Worm (Caenorhabditis elegans) whole organism, young adult: ENCODE data around the gene ZK666.11.

Experiments
- B0019.2 ChIP-seq: fragments of 200-800 bp; sonication (Bioruptor generic); conservative IDR thresholded peaks from 2 replicates; pipeline ENCODE4 v1.3.6; 2022; ENCODE audit warnings: missing genetic modification reagents, missing genetic modification characterization, missing compliant biosample characterization
- B0336.3 ChIP-seq: fragments of 200-800 bp; sonication (Bioruptor generic); IDR thresholded peaks from 2 replicates; pipeline ENCODE4 v1.3.6; 2022; ENCODE audit warnings: missing genetic modification characterization, missing compliant biosample characterization
- C06A6.2 ChIP-seq: fragments of 200-800 bp; sonication (Bioruptor generic); conservative IDR thresholded peaks from 2 replicates; pipeline ENCODE4 v1.3.6; 2022; ENCODE audit warnings: missing genetic modification characterization, missing compliant biosample characterization
- C17E4.6 ChIP-seq: fragments of 200-800 bp; sonication (Bioruptor generic); IDR thresholded peaks from 2 replicates; pipeline ENCODE4 v1.3.6; 2022; ENCODE audit warnings: missing genetic modification reagents, missing genetic modification characterization, missing compliant biosample characterization
- D2030.7 ChIP-seq: fragments of 200-800 bp; sonication (Bioruptor generic); IDR thresholded peaks from 2 replicates; pipeline ENCODE4 v1.3.6; 2022; ENCODE audit warnings: missing genetic modification reagents, missing genetic modification characterization, missing compliant biosample characterization
- F23B12.7 ChIP-seq: sonication (generic microtip); optimal IDR thresholded peaks from 2 replicates; lab custom pipeline; 2017; ENCODE audit warnings: missing genetic modification characterization, mild to moderate bottlenecking, missing compliant biosample characterization, antibody characterized with exemption, moderate library complexity; ENCODE audit not compliant: insufficient read depth
- F52B5.7 ChIP-seq: sonication (generic microtip); optimal IDR thresholded peaks from 2 replicates; lab custom pipeline; 2016; ENCODE audit warnings: mild to moderate bottlenecking, missing genetic modification characterization, missing compliant biosample characterization
- K11D2.4 ChIP-seq: fragments of 200-800 bp; sonication (Bioruptor generic); IDR thresholded peaks from 2 replicates; pipeline ENCODE4 v1.3.6; 2022; ENCODE audit warnings: missing genetic modification reagents, missing genetic modification characterization, missing compliant biosample characterization
- K12H6.12 ChIP-seq: fragments of 200-800 bp; sonication (Bioruptor generic); optimal IDR thresholded peaks from 2 replicates; lab custom pipeline; 2018; ENCODE audit warnings: mild to moderate bottlenecking, missing genetic modification characterization, missing compliant biosample characterization
- T07F8.4 ChIP-seq: sonication (generic microtip); optimal IDR thresholded peaks from 2 replicates; lab custom pipeline; 2016; ENCODE audit warnings: mild to moderate bottlenecking, missing genetic modification characterization, moderate library complexity, missing compliant biosample characterization
- Y67H2A.10 ChIP-seq: fragments of 200-800 bp; sonication (Bioruptor generic); conservative IDR thresholded peaks from 2 replicates; pipeline ENCODE4 v1.3.6; 2022; ENCODE audit warnings: missing genetic modification reagents, missing genetic modification characterization, missing compliant biosample characterization
- ama-1 ChIP-seq, 3 experiments: fragments of 150-350 bp in 1 of 3; sonication (generic microtip) in 2 of 3; optimal IDR thresholded peaks; 2 replicates each; lab custom pipeline; 2014 to 2018; ENCODE audit warnings: missing biosample characterization in 2 of 3, missing genetic modification characterization in 2 of 3, missing genetic modification reagents in 2 of 3
- atf-7 ChIP-seq: sonication (generic microtip); optimal IDR thresholded peaks from 2 replicates; lab custom pipeline; 2017; ENCODE audit warnings: mild to moderate bottlenecking, missing genetic modification characterization, missing compliant biosample characterization
- athp-1 ChIP-seq: sonication (generic microtip); optimal IDR thresholded peaks from 2 replicates; lab custom pipeline; 2017; ENCODE audit warnings: mild to moderate bottlenecking, missing genetic modification characterization, missing compliant biosample characterization
- attf-5 ChIP-seq: fragments of 200-800 bp; sonication (Bioruptor generic); optimal IDR thresholded peaks from 2 replicates; lab custom pipeline; 2018; ENCODE audit warnings: mild to moderate bottlenecking, missing genetic modification characterization, missing compliant biosample characterization
- bed-1 ChIP-seq: fragments of 200-800 bp; sonication (Bioruptor generic); IDR thresholded peaks from 2 replicates; pipeline ENCODE4 v1.3.6; 2022; ENCODE audit warnings: missing genetic modification reagents, missing genetic modification characterization, missing compliant biosample characterization
- ccch-3 ChIP-seq: fragments of 200-800 bp; sonication (Bioruptor generic); optimal IDR thresholded peaks from 2 replicates; lab custom pipeline; 2018; ENCODE audit warnings: mild to moderate bottlenecking, missing genetic modification characterization, missing compliant biosample characterization
- cebp-1 ChIP-seq, 2 experiments: fragments of 200-800 bp in 1 of 2; sonication (Bioruptor generic) in 1 of 2; sonication (generic microtip) in 1 of 2; IDR thresholded peaks in 1 of 2; optimal IDR thresholded peaks in 1 of 2; 2 replicates each; pipeline versions ENCODE4 v1.3.6 to Lab custom; 2017 to 2022; ENCODE audit warnings: missing compliant biosample characterization in 2 of 2, missing genetic modification characterization in 2 of 2, mild to moderate bottlenecking in 1 of 2, missing genetic modification reagents in 1 of 2, moderate library complexity in 1 of 2
- ceh-100 ChIP-seq: fragments of 200-800 bp; sonication (Bioruptor generic); IDR thresholded peaks from 2 replicates; pipeline ENCODE4 v1.3.6; 2022; ENCODE audit warnings: missing genetic modification reagents, missing genetic modification characterization, missing compliant biosample characterization
- ceh-27 ChIP-seq: fragments of 200-800 bp; sonication (Bioruptor generic); optimal IDR thresholded peaks from 2 replicates; lab custom pipeline; 2018; ENCODE audit warnings: mild to moderate bottlenecking, missing genetic modification characterization, moderate library complexity, missing compliant biosample characterization
- chd-7 ChIP-seq: sonication (generic microtip); optimal IDR thresholded peaks from 2 replicates; lab custom pipeline; 2016; ENCODE audit warnings: mild to moderate bottlenecking, missing genetic modification characterization, moderate library complexity, missing compliant biosample characterization
- die-1 ChIP-seq: sonication (generic microtip); optimal IDR thresholded peaks from 2 replicates; lab custom pipeline; 2016; ENCODE audit warnings: missing genotype, mild to moderate bottlenecking, missing genetic modification characterization, missing compliant biosample characterization
- dox-1 ChIP-seq: fragments of 200-800 bp; sonication (Bioruptor generic); IDR thresholded peaks from 2 replicates; pipeline ENCODE4 v1.3.6; 2022; ENCODE audit warnings: missing genetic modification reagents, missing genetic modification characterization, missing compliant biosample characterization
- egl-18 ChIP-seq: fragments of 200-800 bp; sonication (Bioruptor generic); IDR thresholded peaks from 2 replicates; pipeline ENCODE4 v1.3.6; 2022; ENCODE audit warnings: missing genetic modification reagents, missing genetic modification characterization, missing compliant biosample characterization
- egrh-3 ChIP-seq: fragments of 200-800 bp; sonication (Bioruptor generic); IDR thresholded peaks from 2 replicates; pipeline ENCODE4 v1.3.6; 2022; ENCODE audit warnings: missing genetic modification reagents, missing genetic modification characterization, missing compliant biosample characterization
- fkh-3 ChIP-seq: sonication (generic microtip); optimal IDR thresholded peaks from 2 replicates; lab custom pipeline; 2016; ENCODE audit warnings: mild to moderate bottlenecking, missing genetic modification characterization, missing compliant biosample characterization
- hmg-1.2 ChIP-seq: fragments of 200-800 bp; sonication (Bioruptor generic); IDR thresholded peaks from 2 replicates; pipeline ENCODE4 v1.3.6; 2022; ENCODE audit warnings: missing genetic modification reagents, missing genetic modification characterization, missing compliant biosample characterization
- let-607 ChIP-seq, 2 experiments: fragments of 200-800 bp in 1 of 2; sonication (Bioruptor generic) in 1 of 2; sonication (generic microtip) in 1 of 2; optimal IDR thresholded peaks; 2 replicates each; lab custom pipeline; 2016 to 2018; ENCODE audit warnings: mild to moderate bottlenecking in 2 of 2, missing compliant biosample characterization in 2 of 2, missing genetic modification characterization in 2 of 2, moderate library complexity in 2 of 2, missing genotype in 1 of 2
- lin-35 ChIP-seq, 3 experiments: fragments of 150-350 bp in 2 of 3; sonication (generic microtip) in 1 of 3; optimal IDR thresholded peaks; 2 replicates each; lab custom pipeline; 2014 to 2018; ENCODE audit warnings: missing biosample characterization in 3 of 3, missing genetic modification characterization in 3 of 3, missing genetic modification reagents in 3 of 3
- lin-40 ChIP-seq: sonication (generic microtip); optimal IDR thresholded peaks from 2 replicates; lab custom pipeline; 2016; ENCODE audit warnings: missing genetic modification characterization, mild to moderate bottlenecking, missing compliant biosample characterization, missing genotype, missing genetic modification reagents
- madf-6 ChIP-seq: fragments of 200-800 bp; sonication (Bioruptor generic); IDR thresholded peaks from 2 replicates; pipeline ENCODE4 v1.3.6; 2022; ENCODE audit warnings: missing genetic modification reagents, missing genetic modification characterization, missing compliant biosample characterization
- mcd-1 ChIP-seq: fragments of 200-800 bp; sonication (Bioruptor generic); IDR thresholded peaks from 2 replicates; pipeline ENCODE4 v1.3.6; 2022; ENCODE audit warnings: missing genetic modification reagents, missing genetic modification characterization, missing compliant biosample characterization
- mxl-1 ChIP-seq: sonication (generic microtip); optimal IDR thresholded peaks from 2 replicates; lab custom pipeline; 2016; ENCODE audit warnings: missing genetic modification characterization, missing compliant biosample characterization
- nfyb-1 ChIP-seq: fragments of 200-800 bp; sonication (Bioruptor generic); IDR thresholded peaks from 2 replicates; pipeline ENCODE4 v1.3.6; 2022; ENCODE audit warnings: missing genetic modification reagents, missing genetic modification characterization, missing compliant biosample characterization
- nhr-80 ChIP-seq: sonication (generic microtip); optimal IDR thresholded peaks from 2 replicates; lab custom pipeline; 2016; ENCODE audit warnings: missing genetic modification characterization, missing compliant biosample characterization
- nhr-90 ChIP-seq: sonication (generic microtip); optimal IDR thresholded peaks from 2 replicates; lab custom pipeline; 2016; ENCODE audit warnings: missing genotype, mild to moderate bottlenecking, missing genetic modification characterization, missing compliant biosample characterization
- repo-1 ChIP-seq: sonication (generic microtip); optimal IDR thresholded peaks from 2 replicates; lab custom pipeline; 2017; ENCODE audit warnings: mild to moderate bottlenecking, missing genetic modification characterization, missing compliant biosample characterization
- rpc-1 ChIP-seq, 2 experiments: fragments of 150-350 bp in 1 of 2; sonication (generic microtip) in 1 of 2; optimal IDR thresholded peaks; 2 replicates each; lab custom pipeline; 2014 to 2018; ENCODE audit warnings: missing biosample characterization in 1 of 2, missing genetic modification characterization in 1 of 2, missing genetic modification reagents in 1 of 2, missing genotype in 1 of 2
- snpc-1.1 ChIP-seq: sonication (generic microtip); optimal IDR thresholded peaks from 2 replicates; lab custom pipeline; 2017; ENCODE audit warnings: missing genetic modification characterization, mild to moderate bottlenecking, missing compliant biosample characterization, antibody characterized with exemption, moderate library complexity, missing genotype, missing genetic modification reagents; ENCODE audit not compliant: insufficient read depth
- snpc-4 ChIP-seq, 5 experiments: fragments of 150-350 bp in 1 of 5; sonication (generic microtip) in 4 of 5; optimal IDR thresholded peaks; 2 replicates each; lab custom pipeline; 2014 to 2018; ENCODE audit warnings: missing genetic modification characterization in 5 of 5, missing biosample characterization in 3 of 5, antibody characterized with exemption in 2 of 5, mild to moderate bottlenecking in 2 of 5, missing compliant biosample characterization in 2 of 5, missing genotype in 2 of 5, moderate library complexity in 2 of 5, missing genetic modification reagents in 1 of 5
- sptf-2 ChIP-seq: fragments of 200-800 bp; sonication (Bioruptor generic); optimal IDR thresholded peaks from 2 replicates; lab custom pipeline; 2018; ENCODE audit warnings: mild to moderate bottlenecking, missing genetic modification characterization, missing compliant biosample characterization
- zfh-2 ChIP-seq: fragments of 200-800 bp; sonication (Bioruptor generic); conservative IDR thresholded peaks from 2 replicates; pipeline ENCODE4 v1.3.6; 2022; ENCODE audit warnings: missing genetic modification reagents, missing genetic modification characterization, missing compliant biosample characterization
- ztf-18 ChIP-seq: sonication (generic microtip); optimal IDR thresholded peaks from 2 replicates; lab custom pipeline; 2016; ENCODE audit warnings: missing genotype, mild to moderate bottlenecking, missing genetic modification characterization, missing compliant biosample characterization
- ztf-25 ChIP-seq: fragments of 200-800 bp; sonication (Bioruptor generic); IDR thresholded peaks from 2 replicates; pipeline ENCODE4 v1.3.6; 2022; ENCODE audit warnings: missing genetic modification reagents, missing genetic modification characterization, missing compliant biosample characterization
- ztf-26 ChIP-seq: sonication (generic microtip); optimal IDR thresholded peaks from 2 replicates; lab custom pipeline; 2017; ENCODE audit warnings: missing genetic modification characterization, missing compliant biosample characterization
- ztf-28 ChIP-seq: fragments of 200-800 bp; sonication (Bioruptor generic); IDR thresholded peaks from 2 replicates; pipeline ENCODE4 v1.3.6; 2022; ENCODE audit warnings: missing genetic modification reagents, missing genetic modification characterization, missing compliant biosample characterization

ZK666.11 gene

ce11 chrII:10527649-10528134 lies 45.4 kb downstream of the ZK666.11 start, which contains the start of gene mab-10:
mab-10 (plus strand) TSS chrII:10528084.
- no peak for TF ChIP-seq ama-1 (optimal IDR thresholded peaks at IDR 0.05; lab: Kevin White, UChicago)
- no peak for TF ChIP-seq ama-1 (GFP tag; optimal IDR thresholded peaks at IDR 0.05; lab: Kevin White, UChicago)
- TF ChIP-seq die-1 (tag; lab: Kevin White, UChicago) = peak; percentile 29
- TF ChIP-seq K11D2.4 (GFP tag; lab: Robert Waterston, UW) = no peak; the same call in 1 of the 2 replicates
- TF ChIP-seq atf-7 = no peak
- TF ChIP-seq chd-7 (tag; lab: Kevin White, UChicago) = peak; percentile 50
- TF ChIP-seq snpc-4 (GFP tag; optimal IDR thresholded peaks at IDR 0.05; lab: Kevin White, UChicago) = no peak
- peak in 1 of 4 experiments; percentile 18 for TF ChIP-seq snpc-4 (tag; optimal IDR thresholded peaks at IDR 0.05; lab: Kevin White, UChicago)
- TF ChIP-seq ztf-18 (tag; lab: Kevin White, UChicago) = peak; percentile 27
- TF ChIP-seq madf-6 (GFP tag; lab: Robert Waterston, UW) = no peak
- TF ChIP-seq D2030.7 (GFP tag; lab: Robert Waterston, UW) = 0 out of 2 replicates have a peak, but pooled peaks have one; percentile 10
- TF ChIP-seq ztf-28 (GFP tag; lab: Robert Waterston, UW) = no peak
- TF ChIP-seq nhr-90 = peak; percentile 30
- no peak for TF ChIP-seq bed-1
- no peak for TF ChIP-seq F23B12.7
- TF ChIP-seq zfh-2 = peak; percentile 99
- TF ChIP-seq C06A6.2 (GFP tag; lab: Robert Waterston, UW) = peak; percentile 42; the same call in 1 of the 2 replicates
- TF ChIP-seq hmg-1.2 (GFP tag; lab: Robert Waterston, UW) = peak; percentile 72
- no peak for TF ChIP-seq B0019.2 (GFP tag; lab: Robert Waterston, UW)
- TF ChIP-seq egl-18 (GFP tag; lab: Robert Waterston, UW) = no peak
- peak; percentile 35 for TF ChIP-seq ceh-27 (GFP tag; lab: Kevin White, UChicago)
- peak; percentile 30 for TF ChIP-seq F52B5.7
- TF ChIP-seq repo-1 = no peak
- no peak for TF ChIP-seq rpc-1 (optimal IDR thresholded peaks at IDR 0.05; lab: Kevin White, UChicago)
- TF ChIP-seq rpc-1 (tag; optimal IDR thresholded peaks at IDR 0.05; lab: Kevin White, UChicago) = no peak
- no peak for TF ChIP-seq sptf-2 (GFP tag; lab: Kevin White, UChicago)
- peak; percentile 32 for TF ChIP-seq lin-40 (tag; lab: Kevin White, UChicago)
- 0 out of 2 replicates have a peak, but pooled peaks have one; percentile 12 for TF ChIP-seq nfyb-1 (GFP tag; lab: Robert Waterston, UW)
- no peak for TF ChIP-seq fkh-3 (tag; lab: Kevin White, UChicago)
- 0 out of 2 replicates have a peak, but pooled peaks have one; percentile 35 for TF ChIP-seq ceh-100 (GFP tag; lab: Robert Waterston, UW)
- no peak for TF ChIP-seq T07F8.4 (tag; lab: Kevin White, UChicago)
- peak; percentile 64 for TF ChIP-seq ztf-26 (tag; lab: Kevin White, UChicago)
- TF ChIP-seq K12H6.12 (tag; lab: Kevin White, UChicago) = peak; percentile 44
- TF ChIP-seq cebp-1 (GFP tag; IDR thresholded peaks at IDR 0.05; lab: Robert Waterston, UW) = no peak
- peak; percentile 66 for TF ChIP-seq cebp-1 (tag; optimal IDR thresholded peaks at IDR 0.05; lab: Kevin White, UChicago)
- no peak for TF ChIP-seq Y67H2A.10
- peak; percentile 30 for TF ChIP-seq athp-1
- TF ChIP-seq ztf-25 (GFP tag; lab: Robert Waterston, UW) = no peak
- no peak for TF ChIP-seq let-607 (tag; optimal IDR thresholded peaks at IDR 0.05; lab: Kevin White, UChicago)
- TF ChIP-seq dox-1 (GFP tag; lab: Robert Waterston, UW) = peak; percentile 84
- TF ChIP-seq mcd-1 = peak; percentile 56
- TF ChIP-seq attf-5 (GFP tag; lab: Kevin White, UChicago) = peak; percentile 43
- TF ChIP-seq lin-35 (GFP tag; optimal IDR thresholded peaks at IDR 0.05; lab: Kevin White, UChicago) = no peak
- peak; percentile 92 for TF ChIP-seq egrh-3 (GFP tag; lab: Robert Waterston, UW)
- TF ChIP-seq B0336.3 (GFP tag; lab: Robert Waterston, UW) = peak; percentile 45; the same call in 1 of the 2 replicates
- TF ChIP-seq ccch-3 (GFP tag; lab: Kevin White, UChicago) = no peak
- TF ChIP-seq snpc-1.1 (tag; lab: Kevin White, UChicago) = no peak
- peak; percentile 35 for TF ChIP-seq mxl-1 (tag; lab: Kevin White, UChicago)
- TF ChIP-seq C17E4.6 (GFP tag; lab: Robert Waterston, UW) = no peak
- peak; percentile 76 for TF ChIP-seq nhr-80 (tag; lab: Kevin White, UChicago)
